Fruit fly (Drosophila melanogaster) whole organism, pupa: ENCODE data around the gene Gem4c.

ENCODE experiments used
- CG14655 ChIP-seq: fragments of 200-800 bp; sonication (Bioruptor generic); optimal IDR thresholded peaks from 3 replicates; lab custom pipeline; 2017; ENCODE audit warnings: mild to moderate bottlenecking, missing biosample characterization, missing genetic modification reagents, missing genetic modification characterization
- CG15710 ChIP-seq: fragments of 200-800 bp; sonication (Bioruptor generic); optimal IDR thresholded peaks from 2 replicates; lab custom pipeline; 2018; ENCODE audit warnings: missing biosample characterization, mild to moderate bottlenecking, missing genetic modification characterization, moderate library complexity
- CG32121 ChIP-seq: fragments of 200-800 bp; sonication (Bioruptor generic); IDR thresholded peaks from 2 replicates; pipeline ENCODE4 v1.3.6; 2022; ENCODE audit warnings: missing biosample characterization, missing genetic modification characterization
- CG4496 ChIP-seq: fragments of 200-800 bp; sonication (Bioruptor generic); IDR thresholded peaks from 3 replicates; pipeline ENCODE4 v1.3.6; 2022; ENCODE audit warnings: missing biosample characterization, missing genetic modification characterization
- CG8159 ChIP-seq: fragments of 200-800 bp; sonication (Bioruptor generic); optimal IDR thresholded peaks from 3 replicates; lab custom pipeline; 2018; ENCODE audit warnings: missing biosample characterization, mild to moderate bottlenecking, missing genetic modification characterization, moderate library complexity
- CG8301 ChIP-seq: fragments of 200-800 bp; sonication (Bioruptor generic); optimal IDR thresholded peaks from 2 replicates; lab custom pipeline; 2018; ENCODE audit warnings: missing biosample characterization, mild to moderate bottlenecking, missing genetic modification characterization
- CG9948 ChIP-seq: fragments of 200-800 bp; sonication (Bioruptor generic); optimal IDR thresholded peaks from 2 replicates; lab custom pipeline; 2018; ENCODE audit warnings: missing biosample characterization, mild to moderate bottlenecking, missing genetic modification characterization, moderate library complexity
- EcR ChIP-seq: fragments of 200-800 bp; sonication (Bioruptor generic); optimal IDR thresholded peaks from 3 replicates; lab custom pipeline; 2019; ENCODE audit warnings: missing biosample characterization, missing genetic modification characterization, mild to moderate bottlenecking, moderate library complexity, missing genetic modification reagents
- Pif1A ChIP-seq: fragments of 200-800 bp; sonication (Bioruptor generic); optimal IDR thresholded peaks from 3 replicates; lab custom pipeline; 2016; ENCODE audit warnings: missing biosample characterization, missing genetic modification characterization
- rn ChIP-seq: fragments of 200-800 bp; sonication (Bioruptor generic); IDR thresholded peaks from 2 replicates; pipeline ENCODE4 v1.3.6; 2022; ENCODE audit warnings: missing biosample characterization, missing genetic modification characterization

dm6 chrX:3950199-3950645, 5.4 kb downstream of the Gem4c start:
- peak; percentile 56; the same call in 1 of the 2 replicates for TF ChIP-seq CG32121 (GFP tag; lab: Robert Waterston, UW)
- TF ChIP-seq Pif1A (GFP tag; lab: Kevin White, UChicago) = no peak
- TF ChIP-seq CG4496 (GFP tag; lab: Robert Waterston, UW) = no peak; the same call in 2 of the 3 replicates
- no peak for TF ChIP-seq CG8159 (tag; lab: Kevin White, UChicago)
- TF ChIP-seq CG8301 (tag; lab: Kevin White, UChicago) = no peak
- TF ChIP-seq CG14655 (GFP tag; lab: Kevin White, UChicago) = no peak
- 0 out of 2 replicates have a peak, but pooled peaks have one; percentile 4 for TF ChIP-seq rn (GFP tag; lab: Robert Waterston, UW)
- TF ChIP-seq CG15710 (tag; lab: Kevin White, UChicago) = no peak
- peak; percentile 8 for TF ChIP-seq CG9948
- no peak for TF ChIP-seq EcR (GFP tag; lab: Kevin White, UChicago)
